Worm (Caenorhabditis elegans) whole organism, L4/young adult: Measurements from ENCODE around the gene let-805.

Experiments
- W03F9.2 ChIP-seq: fragments of 150-350 bp; optimal IDR thresholded peaks from 2 replicates; lab custom pipeline; 2014; ENCODE audit warnings: missing biosample characterization, missing genetic modification characterization
- dao-5 ChIP-seq: sonication (generic microtip); optimal IDR thresholded peaks from 2 replicates; lab custom pipeline; 2016; ENCODE audit warnings: missing genotype, missing genetic modification characterization, moderate library complexity, missing compliant biosample characterization
- him-1 ChIP-seq: sonication (generic microtip); optimal IDR thresholded peaks from 2 replicates; lab custom pipeline; 2016; ENCODE audit warnings: missing genotype, missing genetic modification reagents, missing genetic modification characterization, missing compliant biosample characterization

ce11 chrIII:2619559-2619958, 38.3 kb upstream of the let-805 start, which contains the start of gene ppfr-4:
- TF ChIP-seq him-1 (tag; lab: Kevin White, UChicago), result no peak
- no peak for TF ChIP-seq dao-5 (tag; lab: Kevin White, UChicago)
- no peak for TF ChIP-seq W03F9.2 (tag; lab: Kevin White, UChicago)
